Fruit fly (Drosophila melanogaster) whole organism, pupa: ENCODE measurements around the gene CG1529.

Source experiments
- CG10348 ChIP-seq: fragments of 200-800 bp; sonication (Bioruptor generic); IDR thresholded peaks from 2 replicates; pipeline ENCODE4 v1.3.6; 2022; ENCODE audit warnings: missing biosample characterization, missing genetic modification characterization
- CG34367 ChIP-seq: fragments of 200-800 bp; sonication (Bioruptor generic); optimal IDR thresholded peaks from 2 replicates; lab custom pipeline; 2018; ENCODE audit warnings: missing biosample characterization, mild to moderate bottlenecking, missing genetic modification characterization
- CG4496 ChIP-seq: fragments of 200-800 bp; sonication (Bioruptor generic); IDR thresholded peaks from 3 replicates; pipeline ENCODE4 v1.3.6; 2022; ENCODE audit warnings: missing biosample characterization, missing genetic modification characterization
- D1 ChIP-seq: fragments of 200-800 bp; sonication (Bioruptor generic); optimal IDR thresholded peaks from 2 replicates; lab custom pipeline; 2018; ENCODE audit warnings: missing biosample characterization, mild to moderate bottlenecking, missing genetic modification characterization, moderate library complexity
- EcR ChIP-seq: fragments of 200-800 bp; sonication (Bioruptor generic); optimal IDR thresholded peaks from 3 replicates; lab custom pipeline; 2019; ENCODE audit warnings: missing biosample characterization, missing genetic modification characterization, mild to moderate bottlenecking, moderate library complexity, missing genetic modification reagents
- Pif1A ChIP-seq: fragments of 200-800 bp; sonication (Bioruptor generic); optimal IDR thresholded peaks from 3 replicates; lab custom pipeline; 2016; ENCODE audit warnings: missing biosample characterization, missing genetic modification characterization
- gl ChIP-seq: fragments of 200-800 bp; sonication (Bioruptor generic); optimal IDR thresholded peaks from 2 replicates; lab custom pipeline; 2018; ENCODE audit warnings: missing biosample characterization, mild to moderate bottlenecking, missing genetic modification characterization

dm6 chrX:21060579-21060978 is 28.8 kb upstream of the CG1529 start:
- no peak for TF ChIP-seq D1 (tag; lab: Kevin White, UChicago)
- no peak for TF ChIP-seq EcR
- TF ChIP-seq Pif1A: no peak
- TF ChIP-seq CG34367 (tag; lab: Kevin White, UChicago): no peak
- no peak for TF ChIP-seq CG4496 (GFP tag; lab: Robert Waterston, UW)
- no peak for TF ChIP-seq CG10348
- no peak for TF ChIP-seq gl (tag; lab: Kevin White, UChicago)
